Worm (Caenorhabditis elegans) whole organism, L4/young adult: ENCODE data around the gene F20D6.2.

Experiments
- W03F9.2 ChIP-seq: fragments of 150-350 bp; optimal IDR thresholded peaks from 2 replicates; lab custom pipeline; 2014; ENCODE audit warnings: missing biosample characterization, missing genetic modification characterization
- dao-5 ChIP-seq: sonication (generic microtip); optimal IDR thresholded peaks from 2 replicates; lab custom pipeline; 2016; ENCODE audit warnings: missing genotype, missing genetic modification characterization, moderate library complexity, missing compliant biosample characterization
- him-1 ChIP-seq: sonication (generic microtip); optimal IDR thresholded peaks from 2 replicates; lab custom pipeline; 2016; ENCODE audit warnings: missing genotype, missing genetic modification reagents, missing genetic modification characterization, missing compliant biosample characterization

Gene F20D6.2

ce11 chrV:8211993-8212392 is 26.2 kb downstream of the F20D6.2 start:
- TF ChIP-seq dao-5 (tag; lab: Kevin White, UChicago): no peak
- TF ChIP-seq him-1 (tag; lab: Kevin White, UChicago): no peak
- no peak for TF ChIP-seq W03F9.2

ce11 chrV:8212816-8213215 is 27.0 kb downstream of the F20D6.2 start:
- TF ChIP-seq him-1 (tag; lab: Kevin White, UChicago) (no peak), W03F9.2 (no peak), dao-5 (tag; lab: Kevin White, UChicago) (no peak)

ce11 chrV:8213868-8214267 is 28.0 kb downstream of the F20D6.2 start, which contains the start of gene K07C11.7:
TSS of gene K07C11.7 (minus strand) at chrV:8213968.
- no peak for TF ChIP-seq him-1 (tag; lab: Kevin White, UChicago)
- TF ChIP-seq W03F9.2: no peak
- no peak for TF ChIP-seq dao-5 (tag; lab: Kevin White, UChicago)

ce11 chrV:8215158-8215557 is 29.3 kb downstream of the F20D6.2 start:
- TF ChIP-seq dao-5 (tag; lab: Kevin White, UChicago): no peak
- TF ChIP-seq W03F9.2: no peak
- no peak for TF ChIP-seq him-1 (tag; lab: Kevin White, UChicago)

- no peak for TF ChIP-seq dao-5 (tag; lab: Kevin White, UChicago)
- no peak for TF ChIP-seq him-1 (tag; lab: Kevin White, UChicago)
- no peak for TF ChIP-seq W03F9.2
Observed at ce11 chrV:8217118-8217517, 31.3 kb downstream of the F20D6.2 start.

- TF ChIP-seq dao-5 (tag; lab: Kevin White, UChicago) (no peak), W03F9.2 (no peak), him-1 (tag; lab: Kevin White, UChicago) (no peak)
Observed at ce11 chrV:8217661-8218265, 31.9 kb downstream of the F20D6.2 start, which contains the start of gene K07C11.8. TSS of gene K07C11.8 (minus strand) at chrV:8217884.

- no peak for TF ChIP-seq him-1 (tag; lab: Kevin White, UChicago)
- no peak for TF ChIP-seq W03F9.2
- TF ChIP-seq dao-5 (tag; lab: Kevin White, UChicago): no peak
Observed at ce11 chrV:8219550-8219949, 33.7 kb downstream of the F20D6.2 start.

ce11 chrV:8221083-8221538 is 35.3 kb downstream of the F20D6.2 start, which contains the start of the genes cogc-6 and air-1:
TSS of gene cogc-6 (minus strand) at chrV:8221316.
TSS of gene air-1 (plus strand) at chrV:8221488.
- TF ChIP-seq dao-5 (tag; lab: Kevin White, UChicago) (no peak), W03F9.2 (no peak), him-1 (tag; lab: Kevin White, UChicago) (no peak)

ce11 chrV:8223417-8223816 is 37.6 kb downstream of the F20D6.2 start:
- TF ChIP-seq W03F9.2 (no peak), dao-5 (tag; lab: Kevin White, UChicago) (no peak), him-1 (tag; lab: Kevin White, UChicago) (no peak)

- TF ChIP-seq dao-5 (tag; lab: Kevin White, UChicago) (no peak), W03F9.2 (no peak), him-1 (tag; lab: Kevin White, UChicago) (no peak)
Observed at ce11 chrV:8224634-8225033, 38.8 kb downstream of the F20D6.2 start, which contains the start of gene pax-1. TSS of gene pax-1 (plus strand) at chrV:8224934.

- TF ChIP-seq him-1 (tag; lab: Kevin White, UChicago) (no peak), dao-5 (tag; lab: Kevin White, UChicago) (no peak), W03F9.2 (no peak)
Observed at ce11 chrV:8226812-8227211, 41.0 kb downstream of the F20D6.2 start, which contains the start of gene K07C11.10. TSS of gene K07C11.10 (minus strand) at chrV:8226912.

- TF ChIP-seq W03F9.2: peak; percentile 82
- no peak for TF ChIP-seq dao-5 (tag; lab: Kevin White, UChicago)
- TF ChIP-seq him-1 (tag; lab: Kevin White, UChicago): peak; percentile 24
Observed at ce11 chrV:8228712-8229119, 42.9 kb downstream of the F20D6.2 start.

ce11 chrV:8230056-8230455 is 44.2 kb downstream of the F20D6.2 start:
- no peak for TF ChIP-seq dao-5 (tag; lab: Kevin White, UChicago)
- no peak for TF ChIP-seq W03F9.2
- TF ChIP-seq him-1 (tag; lab: Kevin White, UChicago): no peak

- TF ChIP-seq him-1 (tag; lab: Kevin White, UChicago) (no peak), W03F9.2 (no peak), dao-5 (tag; lab: Kevin White, UChicago) (no peak)
Observed at ce11 chrV:8235331-8235730, 49.5 kb downstream of the F20D6.2 start.
